Worm (Caenorhabditis elegans) whole organism, mixed stage, embryonic: ENCODE results near the gene F53F8.4.
A peak's percentile ranks its signal among the peaks of the same experiment; 100 is the strongest.

Experiments used
- M03D4.4 ChIP-seq: sonication (generic microtip); optimal IDR thresholded peaks from 2 replicates; lab custom pipeline; 2017; ENCODE audit warnings: mild to moderate bottlenecking, missing genetic modification characterization, missing compliant biosample characterization
- bed-3 ChIP-seq: fragments of 200-800 bp; sonication (Bioruptor generic); optimal IDR thresholded peaks from 3 replicates; lab custom pipeline; 2018; ENCODE audit warnings: mild to moderate bottlenecking, missing genetic modification characterization, moderate library complexity, missing compliant biosample characterization
- blmp-1 ChIP-seq: fragments of 150-350 bp; optimal IDR thresholded peaks from 2 replicates; lab custom pipeline; 2014; ENCODE audit warnings: missing biosample characterization, missing genetic modification characterization
- ceh-39 ChIP-seq: fragments of 150-350 bp; optimal IDR thresholded peaks from 2 replicates; lab custom pipeline; 2014; ENCODE audit warnings: missing biosample characterization, missing genetic modification characterization
- ceh-43 ChIP-seq: fragments of 200-800 bp; sonication (Bioruptor generic); optimal IDR thresholded peaks from 2 replicates; lab custom pipeline; 2018; ENCODE audit warnings: mild to moderate bottlenecking, missing genetic modification characterization, moderate library complexity, missing compliant biosample characterization
- ceh-83 ChIP-seq: fragments of 200-800 bp; sonication (Bioruptor generic); optimal IDR thresholded peaks from 2 replicates; lab custom pipeline; 2018; ENCODE audit warnings: mild to moderate bottlenecking, missing genetic modification characterization, missing compliant biosample characterization
- ces-1 ChIP-seq: fragments of 150-350 bp; optimal IDR thresholded peaks from 2 replicates; lab custom pipeline; 2014; ENCODE audit warnings: missing biosample characterization, missing genetic modification reagents, missing genetic modification characterization
- cnd-1 ChIP-seq: fragments of 200-800 bp; sonication (Bioruptor generic); optimal IDR thresholded peaks from 2 replicates; lab custom pipeline; 2018; ENCODE audit warnings: mild to moderate bottlenecking, missing genetic modification characterization, missing compliant biosample characterization
- drap-1 ChIP-seq: fragments of 200-800 bp; sonication (Bioruptor generic); optimal IDR thresholded peaks from 3 replicates; lab custom pipeline; 2018; ENCODE audit warnings: mild to moderate bottlenecking, missing genetic modification characterization, missing compliant biosample characterization
- elt-1 ChIP-seq: sonication (generic microtip); optimal IDR thresholded peaks from 2 replicates; lab custom pipeline; 2017; ENCODE audit warnings: missing genetic modification characterization, mild to moderate bottlenecking, missing compliant biosample characterization, antibody characterized with exemption, moderate library complexity, borderline replicate concordance; ENCODE audit not compliant: insufficient read depth
- elt-3 ChIP-seq: fragments of 150-350 bp; optimal IDR thresholded peaks from 2 replicates; lab custom pipeline; 2014; ENCODE audit warnings: missing biosample characterization, missing genetic modification characterization
- flh-1 ChIP-seq: fragments of 200-800 bp; sonication (Bioruptor generic); optimal IDR thresholded peaks from 2 replicates; lab custom pipeline; 2018; ENCODE audit warnings: mild to moderate bottlenecking, missing genetic modification characterization, moderate library complexity, missing compliant biosample characterization
- ham-2 ChIP-seq: fragments of 200-800 bp; sonication (Bioruptor generic); optimal IDR thresholded peaks from 2 replicates; lab custom pipeline; 2018; ENCODE audit warnings: mild to moderate bottlenecking, missing genetic modification characterization, missing compliant biosample characterization
- hlh-1 ChIP-seq: fragments of 150-350 bp; optimal IDR thresholded peaks from 2 replicates; lab custom pipeline; 2014; ENCODE audit warnings: missing biosample characterization, missing genetic modification reagents, missing genetic modification characterization
- lin-13 ChIP-seq: fragments of 150-350 bp; optimal IDR thresholded peaks from 2 replicates; lab custom pipeline; 2014; ENCODE audit warnings: missing biosample characterization, missing genetic modification characterization
- lin-32 ChIP-seq: fragments of 200-800 bp; sonication (Bioruptor generic); optimal IDR thresholded peaks from 2 replicates; lab custom pipeline; 2018; ENCODE audit warnings: mild to moderate bottlenecking, missing genetic modification characterization, missing compliant biosample characterization
- lsy-2 ChIP-seq: fragments of 150-350 bp; optimal IDR thresholded peaks from 2 replicates; lab custom pipeline; 2014; ENCODE audit warnings: missing biosample characterization, missing genetic modification characterization
- mab-5 ChIP-seq: fragments of 150-350 bp; optimal IDR thresholded peaks from 2 replicates; lab custom pipeline; 2014; ENCODE audit warnings: missing biosample characterization, missing genetic modification characterization
- mep-1 ChIP-seq: fragments of 150-350 bp; optimal IDR thresholded peaks from 2 replicates; lab custom pipeline; 2017; ENCODE audit warnings: missing biosample characterization, missing genetic modification reagents, missing genetic modification characterization, inconsistent platforms
- mls-2 ChIP-seq: sonication (generic microtip); optimal IDR thresholded peaks from 2 replicates; lab custom pipeline; 2016; ENCODE audit warnings: mild to moderate bottlenecking, missing genetic modification characterization, moderate library complexity, missing compliant biosample characterization
- nhr-12 ChIP-seq: fragments of 150-350 bp; optimal IDR thresholded peaks from 2 replicates; lab custom pipeline; 2014; ENCODE audit warnings: missing biosample characterization, missing genetic modification characterization
- nhr-2 ChIP-seq: fragments of 150-350 bp; optimal IDR thresholded peaks from 2 replicates; lab custom pipeline; 2014; ENCODE audit warnings: missing biosample characterization, missing genetic modification characterization
- nhr-237 ChIP-seq: fragments of 150-350 bp; optimal IDR thresholded peaks from 2 replicates; lab custom pipeline; 2014; ENCODE audit warnings: missing biosample characterization, missing genetic modification characterization
- nhr-28 ChIP-seq: fragments of 150-350 bp; optimal IDR thresholded peaks from 2 replicates; lab custom pipeline; 2014; ENCODE audit warnings: missing biosample characterization, missing genetic modification characterization
- nhr-76 ChIP-seq: sonication (generic microtip); optimal IDR thresholded peaks from 2 replicates; lab custom pipeline; 2017; ENCODE audit warnings: missing biosample characterization, missing genetic modification characterization
- pha-4 ChIP-seq: fragments of 150-350 bp; optimal IDR thresholded peaks from 2 replicates; lab custom pipeline; 2018; ENCODE audit warnings: missing biosample characterization, missing genetic modification reagents, missing genetic modification characterization
- sem-2 ChIP-seq: fragments of 200-800 bp; sonication (Bioruptor generic); optimal IDR thresholded peaks from 2 replicates; lab custom pipeline; 2018; ENCODE audit warnings: mild to moderate bottlenecking, missing genetic modification characterization, missing compliant biosample characterization
- snpc-4 ChIP-seq: fragments of 150-350 bp; optimal IDR thresholded peaks from 2 replicates; lab custom pipeline; 2014; ENCODE audit warnings: missing biosample characterization, missing genetic modification characterization
- sptf-1 ChIP-seq: sonication (generic microtip); optimal IDR thresholded peaks from 2 replicates; lab custom pipeline; 2017; ENCODE audit warnings: mild to moderate bottlenecking, missing genetic modification characterization, moderate library complexity, missing compliant biosample characterization
- tbx-8 ChIP-seq: fragments of 200-800 bp; sonication (Bioruptor generic); optimal IDR thresholded peaks from 2 replicates; lab custom pipeline; 2018; ENCODE audit warnings: mild to moderate bottlenecking, missing genetic modification characterization, moderate library complexity, missing compliant biosample characterization
- unc-120 ChIP-seq: sonication (generic microtip); optimal IDR thresholded peaks from 2 replicates; lab custom pipeline; 2017; ENCODE audit warnings: missing genetic modification characterization, missing compliant biosample characterization; ENCODE audit not compliant: poor library complexity, severe bottlenecking
- unc-39 ChIP-seq: fragments of 150-350 bp; optimal IDR thresholded peaks from 2 replicates; lab custom pipeline; 2014; ENCODE audit warnings: missing biosample characterization, missing genetic modification characterization
- unc-62 ChIP-seq: fragments of 150-350 bp; optimal IDR thresholded peaks from 2 replicates; lab custom pipeline; 2014; ENCODE audit warnings: missing biosample characterization, missing genetic modification reagents, missing genetic modification characterization
- zip-8 ChIP-seq: fragments of 150-350 bp; optimal IDR thresholded peaks from 2 replicates; lab custom pipeline; 2014; ENCODE audit warnings: missing biosample characterization, missing genetic modification characterization
- ztf-11 ChIP-seq: fragments of 150-350 bp; optimal IDR thresholded peaks from 2 replicates; lab custom pipeline; 2014; ENCODE audit warnings: missing biosample characterization, missing genetic modification characterization

F53F8.4 gene

ce11 chrV:20713620-20714019 lies 22.1 kb upstream of the F53F8.4 start, which contains the start of gene Y44A6C.1:
Gene Y44A6C.1, plus strand, starts transcription at chrV:20713920.
- TF ChIP-seq nhr-2 (tag; lab: Kevin White, UChicago) (no peak), ztf-11 (tag; lab: Kevin White, UChicago) (no peak), hlh-1 (tag; lab: Kevin White, UChicago) (no peak), blmp-1 (tag; lab: Kevin White, UChicago) (no peak), mab-5 (no peak), zip-8 (tag; lab: Kevin White, UChicago) (no peak), tbx-8 (GFP tag; lab: Kevin White, UChicago) (no peak), ham-2 (GFP tag; lab: Kevin White, UChicago) (no peak), elt-1 (no peak), lin-13 (no peak), ceh-39 (no peak), lin-32 (GFP tag; lab: Kevin White, UChicago) (no peak), sem-2 (GFP tag; lab: Kevin White, UChicago) (no peak), nhr-76 (tag; lab: Kevin White, UChicago) (no peak), nhr-12 (tag; lab: Kevin White, UChicago) (no peak), ces-1 (GFP tag; lab: Kevin White, UChicago) (no peak), nhr-237 (no peak)
- TF ChIP-seq, all 35 proteins: peak for 0

- no peak for TF ChIP-seq flh-1 (GFP tag; lab: Kevin White, UChicago)
- no peak for TF ChIP-seq nhr-12 (tag; lab: Kevin White, UChicago)
- no peak for TF ChIP-seq nhr-76 (tag; lab: Kevin White, UChicago)
- no peak for TF ChIP-seq nhr-28
- TF ChIP-seq lsy-2 (tag; lab: Kevin White, UChicago), result no peak
- no peak for TF ChIP-seq lin-13
- no peak for TF ChIP-seq lin-32 (GFP tag; lab: Kevin White, UChicago)
- TF ChIP-seq pha-4 (tag; lab: Kevin White, UChicago), result peak; percentile 26
- TF ChIP-seq drap-1, result peak; percentile 16
- peak; percentile 42 for TF ChIP-seq unc-120
- TF ChIP-seq elt-1, result no peak
- TF ChIP-seq ces-1 (GFP tag; lab: Kevin White, UChicago), result peak; percentile 65
- TF ChIP-seq mep-1 (tag; lab: Kevin White, UChicago), result no peak
- TF ChIP-seq unc-39 (tag; lab: Kevin White, UChicago), result no peak
- no peak for TF ChIP-seq sptf-1
- no peak for TF ChIP-seq ztf-11 (tag; lab: Kevin White, UChicago)
- TF ChIP-seq elt-3 (tag; lab: Kevin White, UChicago), result no peak
- no peak for TF ChIP-seq bed-3 (GFP tag; lab: Kevin White, UChicago)
- no peak for TF ChIP-seq mab-5
- TF ChIP-seq M03D4.4 (tag; lab: Kevin White, UChicago), result no peak
- peak; percentile 8 for TF ChIP-seq hlh-1 (tag; lab: Kevin White, UChicago)
- peak; percentile 13 for TF ChIP-seq ham-2 (GFP tag; lab: Kevin White, UChicago)
- no peak for TF ChIP-seq ceh-83
- no peak for TF ChIP-seq ceh-39
- no peak for TF ChIP-seq ceh-43
- no peak for TF ChIP-seq mls-2 (tag; lab: Kevin White, UChicago)
- peak; percentile 52 for TF ChIP-seq unc-62
- no peak for TF ChIP-seq tbx-8 (GFP tag; lab: Kevin White, UChicago)
- no peak for TF ChIP-seq nhr-2 (tag; lab: Kevin White, UChicago)
- TF ChIP-seq sem-2 (GFP tag; lab: Kevin White, UChicago), result no peak
- TF ChIP-seq blmp-1 (tag; lab: Kevin White, UChicago), result no peak
Measured at ce11 chrV:20712994-20713326, 21.5 kb upstream of the F53F8.4 start.

ce11 chrV:20712318-20712993 lies 21.0 kb upstream of the F53F8.4 start:
- TF ChIP-seq nhr-237, result no peak
- TF ChIP-seq ceh-83, result no peak
- TF ChIP-seq unc-62, result no peak
- no peak for TF ChIP-seq ceh-43
- TF ChIP-seq elt-3 (tag; lab: Kevin White, UChicago), result no peak
- no peak for TF ChIP-seq lin-13
- no peak for TF ChIP-seq ces-1 (GFP tag; lab: Kevin White, UChicago)
- TF ChIP-seq flh-1 (GFP tag; lab: Kevin White, UChicago), result no peak

DNA sequence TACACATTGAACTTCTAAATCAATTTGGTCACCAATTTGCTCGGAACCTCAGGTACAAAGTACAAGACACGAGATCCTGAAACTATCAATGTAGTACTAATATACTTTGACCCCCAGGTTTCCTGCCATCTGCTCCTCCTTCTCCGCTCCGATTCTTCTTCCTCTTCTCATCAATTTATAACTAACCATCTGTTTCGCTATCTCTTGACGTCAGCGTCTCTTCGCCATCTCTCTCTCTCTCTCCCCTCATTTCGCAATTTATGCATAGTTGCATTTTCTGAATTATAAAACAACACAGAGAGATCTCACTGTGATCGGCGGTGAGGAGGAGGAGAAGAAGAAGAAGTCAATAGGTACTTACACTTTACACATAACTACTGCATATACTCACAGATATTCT lies 20.2 kb upstream of the F53F8.4 start:
- TF ChIP-seq elt-3 (tag; lab: Kevin White, UChicago) (no peak), mab-5 (no peak), unc-120 (peak; percentile 53), sem-2 (GFP tag; lab: Kevin White, UChicago) (no peak), mep-1 (tag; lab: Kevin White, UChicago) (peak; percentile 31), cnd-1 (tag; lab: Kevin White, UChicago) (peak; percentile 96), drap-1 (peak; percentile 37), sptf-1 (no peak), hlh-1 (tag; lab: Kevin White, UChicago) (peak; percentile 94), pha-4 (tag; lab: Kevin White, UChicago) (no peak), snpc-4 (tag; lab: Kevin White, UChicago) (no peak), nhr-237 (peak; percentile 0), blmp-1 (tag; lab: Kevin White, UChicago) (no peak), unc-62 (peak; percentile 76), nhr-12 (tag; lab: Kevin White, UChicago) (no peak), ces-1 (GFP tag; lab: Kevin White, UChicago) (peak; percentile 93), mls-2 (tag; lab: Kevin White, UChicago) (peak; percentile 43), lin-32 (GFP tag; lab: Kevin White, UChicago) (peak; percentile 67)
